Fruit fly (Drosophila melanogaster): ENCODE data around the gene Sfp24Ba.

Sfp24Ba gene

dm6 chr2L:3628819-3629218 is 39.5 kb downstream of the Sfp24Ba start (continued):
- TF ChIP-seq B-H2 (GFP tag; optimal IDR thresholded peaks at IDR 0.05) (no peak), CG2116 (GFP tag; optimal IDR thresholded peaks at IDR 0.05) (peak; percentile 53), maf-S (GFP tag; optimal IDR thresholded peaks at IDR 0.05) (peak; percentile 80), MTF-1 (GFP tag; optimal IDR thresholded peaks at IDR 0.05; ENCODE audit: borderline replicate concordance) (peak; percentile 95), CG18764 (GFP tag; optimal IDR thresholded peaks at IDR 0.05) (peak; percentile 90), sens-2 (GFP tag; IDR thresholded peaks at IDR 0.05) (peak; percentile 43; the same call in 1 of the 2 replicates), slbo (GFP tag; IDR thresholded peaks at IDR 0.05) (peak; percentile 37; the same call in 1 of the 2 replicates), Bdp1 (GFP tag; optimal IDR thresholded peaks at IDR 0.05) (peak; percentile 88), sug (tag; optimal IDR thresholded peaks at IDR 0.05) (peak; percentile 42), Sox102F (GFP tag; optimal IDR thresholded peaks at IDR 0.05) (peak; percentile 59), toy (GFP tag; IDR thresholded peaks at IDR 0.05) (0 out of 2 replicates have a peak, but pooled peaks have one; percentile 31), HLHmδ (GFP tag; optimal IDR thresholded peaks at IDR 0.05) (peak; percentile 94), repo (GFP tag; optimal IDR thresholded peaks at IDR 0.05) (peak; percentile 59), CG9876 (GFP tag; optimal IDR thresholded peaks at IDR 0.05) (peak; percentile 80), CG3281 (GFP tag; optimal IDR thresholded peaks at IDR 0.05) (peak; percentile 78), D (optimal IDR thresholded peaks at IDR 0.05) (no peak), D (GFP tag; optimal IDR thresholded peaks at IDR 0.05) (peak; percentile 92), CG17385 (GFP tag; optimal IDR thresholded peaks at IDR 0.05) (peak; percentile 77), CG18599 (GFP tag; optimal IDR thresholded peaks at IDR 0.05) (peak; percentile 85), pum (GFP tag; optimal IDR thresholded peaks at IDR 0.05) (no peak), ci (GFP tag; IDR thresholded peaks at IDR 0.05) (peak; percentile 89), CG9727 (GFP tag; optimal IDR thresholded peaks at IDR 0.05) (no peak), Sin3A (optimal IDR thresholded peaks at IDR 0.05) (no peak), CG30431 (GFP tag; optimal IDR thresholded peaks at IDR 0.05) (no peak), Dll (GFP tag; IDR thresholded peaks at IDR 0.05; ENCODE audit: partially characterized antibody) (no peak), CG1603 (tag; optimal IDR thresholded peaks at IDR 0.05) (peak; percentile 92), Gug (GFP tag; IDR thresholded peaks at IDR 0.05) (no peak), unpg (GFP tag; optimal IDR thresholded peaks at IDR 0.05) (peak; percentile 55), Lhr (GFP tag; optimal IDR thresholded peaks at IDR 0.05) (peak; percentile 55), CG7372 (GFP tag; IDR thresholded peaks at IDR 0.05) (peak; percentile 12; the same call in 1 of the 2 replicates), CG17361 (GFP tag; IDR thresholded peaks at IDR 0.05) (peak; percentile 64; the same call in 1 of the 3 replicates), insv (GFP tag; optimal IDR thresholded peaks at IDR 0.05) (no peak), CG2678 (tag; optimal IDR thresholded peaks at IDR 0.05) (peak; percentile 86), Camta (GFP tag; optimal IDR thresholded peaks at IDR 0.05) (peak; percentile 93), br (optimal IDR thresholded peaks at IDR 0.05) (no peak), CG10209 (GFP tag; optimal IDR thresholded peaks at IDR 0.05) (peak; percentile 93), CG14014 (GFP tag; IDR thresholded peaks at IDR 0.05) (peak; percentile 87; the same call in 1 of the 2 replicates), eve (GFP tag; optimal IDR thresholded peaks at IDR 0.05) (peak in 1 of 2 experiments; percentile 90), CG4707 (GFP tag; optimal IDR thresholded peaks at IDR 0.05) (peak; percentile 92), CG9817 (tag; optimal IDR thresholded peaks at IDR 0.05) (no peak), CG18011 (GFP tag; optimal IDR thresholded peaks at IDR 0.05) (peak; percentile 70), CG10462 (GFP tag; optimal IDR thresholded peaks at IDR 0.05) (peak; percentile 90), CG2889 (GFP tag; IDR thresholded peaks at IDR 0.05) (no peak), prd (optimal IDR thresholded peaks at IDR 0.05) (no peak), prd (GFP tag; IDR thresholded peaks at IDR 0.05) (peak; percentile 62; the same call in 2 of the 3 replicates), seq (GFP tag; IDR thresholded peaks at IDR 0.05) (peak; percentile 55; the same call in 1 of the 2 replicates), Blimp-1 (GFP tag; optimal IDR thresholded peaks at IDR 0.05) (peak; percentile 80), CG17568 (GFP tag; optimal IDR thresholded peaks at IDR 0.05) (peak; percentile 78), exex (tag; optimal IDR thresholded peaks at IDR 0.05) (peak; percentile 85), Hmr (GFP tag; optimal IDR thresholded peaks at IDR 0.05) (peak; percentile 92), CG2202 (tag; optimal IDR thresholded peaks at IDR 0.05) (peak; percentile 96)
